Worm (Caenorhabditis elegans) whole organism, late embryonic: ENCODE data around the gene C34C12.8.

Experiments
- F13H6.1 ChIP-seq: sonication (generic microtip); optimal IDR thresholded peaks from 2 replicates; lab custom pipeline; 2016; ENCODE audit warnings: missing genetic modification characterization, missing compliant biosample characterization
- ceh-14 ChIP-seq: sonication (generic microtip); optimal IDR thresholded peaks from 2 replicates; lab custom pipeline; 2016; ENCODE audit warnings: missing genotype, missing genetic modification characterization, missing compliant biosample characterization
- ceh-18 ChIP-seq: sonication (generic microtip); optimal IDR thresholded peaks from 2 replicates; lab custom pipeline; 2016; ENCODE audit warnings: missing genetic modification characterization, missing compliant biosample characterization
- ceh-19 ChIP-seq: fragments of 200-800 bp; sonication (Bioruptor generic); optimal IDR thresholded peaks from 2 replicates; lab custom pipeline; 2018; ENCODE audit warnings: mild to moderate bottlenecking, missing genetic modification characterization, missing compliant biosample characterization
- ceh-2 ChIP-seq: sonication (generic microtip); optimal IDR thresholded peaks from 2 replicates; lab custom pipeline; 2016; ENCODE audit warnings: missing genotype, missing genetic modification characterization, missing compliant biosample characterization
- ceh-24 ChIP-seq: sonication (generic microtip); optimal IDR thresholded peaks from 2 replicates; lab custom pipeline; 2016; ENCODE audit warnings: mild to moderate bottlenecking, missing genetic modification characterization, missing compliant biosample characterization
- ceh-30 ChIP-seq: fragments of 150-350 bp; optimal IDR thresholded peaks from 2 replicates; lab custom pipeline; 2014; ENCODE audit warnings: missing biosample characterization, missing genetic modification characterization
- ceh-31 ChIP-seq: sonication (generic microtip); optimal IDR thresholded peaks from 2 replicates; lab custom pipeline; 2016; ENCODE audit warnings: missing genetic modification characterization, missing compliant biosample characterization
- ceh-48 ChIP-seq: sonication (generic microtip); optimal IDR thresholded peaks from 2 replicates; lab custom pipeline; 2016; ENCODE audit warnings: missing genetic modification characterization, inconsistent platforms, missing compliant biosample characterization
- ceh-9 ChIP-seq: sonication (generic microtip); optimal IDR thresholded peaks from 2 replicates; lab custom pipeline; 2016; ENCODE audit warnings: mild to moderate bottlenecking, missing genetic modification characterization, inconsistent platforms, missing compliant biosample characterization
- dmd-4 ChIP-seq: sonication (generic microtip); optimal IDR thresholded peaks from 2 replicates; lab custom pipeline; 2016; ENCODE audit warnings: borderline replicate concordance, missing genetic modification characterization, missing compliant biosample characterization
- dve-1 ChIP-seq: sonication (generic microtip); optimal IDR thresholded peaks from 2 replicates; lab custom pipeline; 2017; ENCODE audit warnings: antibody characterized with exemption, mild to moderate bottlenecking, missing genetic modification characterization, missing compliant biosample characterization
- elt-2 ChIP-seq: sonication (generic microtip); optimal IDR thresholded peaks from 2 replicates; lab custom pipeline; 2016; ENCODE audit warnings: missing genetic modification reagents, missing genetic modification characterization, missing compliant biosample characterization
- elt-4 ChIP-seq: sonication (generic microtip); optimal IDR thresholded peaks from 2 replicates; lab custom pipeline; 2016; ENCODE audit warnings: missing genetic modification characterization, missing compliant biosample characterization
- fkh-10 ChIP-seq: fragments of 150-350 bp; optimal IDR thresholded peaks from 2 replicates; lab custom pipeline; 2014; ENCODE audit warnings: missing biosample characterization, missing genetic modification reagents, missing genetic modification characterization
- hlh-15 ChIP-seq: sonication (generic microtip); optimal IDR thresholded peaks from 2 replicates; lab custom pipeline; 2016; ENCODE audit warnings: missing genetic modification characterization, missing compliant biosample characterization
- hlh-30 ChIP-seq: sonication (generic microtip); optimal IDR thresholded peaks from 2 replicates; lab custom pipeline; 2017; ENCODE audit warnings: antibody characterized with exemption, missing genetic modification characterization, missing compliant biosample characterization; ENCODE audit not compliant: insufficient read depth
- hlh-6 ChIP-seq: sonication (generic microtip); optimal IDR thresholded peaks from 2 replicates; lab custom pipeline; 2016; ENCODE audit warnings: missing genotype, missing genetic modification characterization, missing compliant biosample characterization
- hlh-8 ChIP-seq: sonication (generic microtip); optimal IDR thresholded peaks from 2 replicates; lab custom pipeline; 2016; ENCODE audit warnings: missing genotype, missing genetic modification characterization, missing compliant biosample characterization
- lim-6 ChIP-seq: sonication (generic microtip); optimal IDR thresholded peaks from 2 replicates; lab custom pipeline; 2016; ENCODE audit warnings: missing genetic modification characterization, missing compliant biosample characterization
- madf-2 ChIP-seq: sonication (generic microtip); optimal IDR thresholded peaks from 2 replicates; lab custom pipeline; 2017; ENCODE audit warnings: missing genetic modification characterization, missing compliant biosample characterization
- mec-3 ChIP-seq: sonication (generic microtip); optimal IDR thresholded peaks from 2 replicates; lab custom pipeline; 2016; ENCODE audit warnings: borderline replicate concordance, missing genetic modification characterization, missing compliant biosample characterization
- nfya-1 ChIP-seq: sonication (generic microtip); optimal IDR thresholded peaks from 2 replicates; lab custom pipeline; 2017; ENCODE audit warnings: missing genetic modification characterization, mild to moderate bottlenecking, missing compliant biosample characterization, antibody characterized with exemption, moderate library complexity
- npax-4 ChIP-seq: sonication (generic microtip); optimal IDR thresholded peaks from 2 replicates; lab custom pipeline; 2016; ENCODE audit warnings: missing genetic modification characterization, missing compliant biosample characterization
- odd-2 ChIP-seq: sonication (generic microtip); optimal IDR thresholded peaks from 2 replicates; lab custom pipeline; 2017; ENCODE audit warnings: antibody characterized with exemption, mild to moderate bottlenecking, missing genetic modification characterization, missing compliant biosample characterization
- pat-9 ChIP-seq: fragments of 200-800 bp; sonication (Bioruptor generic); optimal IDR thresholded peaks from 2 replicates; lab custom pipeline; 2018; ENCODE audit warnings: mild to moderate bottlenecking, missing genetic modification characterization, moderate library complexity, missing compliant biosample characterization
- pha-4 ChIP-seq: fragments of 150-350 bp; optimal IDR thresholded peaks from 2 replicates; lab custom pipeline; 2018; ENCODE audit warnings: missing biosample characterization, missing genetic modification reagents, missing genetic modification characterization
- pros-1 ChIP-seq: fragments of 150-350 bp; optimal IDR thresholded peaks from 2 replicates; lab custom pipeline; 2014; ENCODE audit warnings: missing biosample characterization, missing genetic modification reagents, missing genetic modification characterization
- sdc-2 ChIP-seq: sonication (generic microtip); optimal IDR thresholded peaks from 2 replicates; lab custom pipeline; 2016; ENCODE audit warnings: missing genotype, missing genetic modification characterization, missing compliant biosample characterization
- sox-2 ChIP-seq: fragments of 200-800 bp; sonication (Bioruptor generic); IDR thresholded peaks from 2 replicates; pipeline ENCODE4 v1.3.6; 2022; ENCODE audit warnings: missing genetic modification reagents, missing genetic modification characterization, missing compliant biosample characterization
- tbx-2 ChIP-seq: sonication (generic microtip); optimal IDR thresholded peaks from 2 replicates; lab custom pipeline; 2016; ENCODE audit warnings: missing genetic modification characterization, missing compliant biosample characterization
- ttx-3 ChIP-seq: sonication (generic microtip); optimal IDR thresholded peaks from 2 replicates; lab custom pipeline; 2016; ENCODE audit warnings: missing genetic modification reagents, missing genetic modification characterization, missing compliant biosample characterization
- unc-86 ChIP-seq: sonication (generic microtip); optimal IDR thresholded peaks from 2 replicates; lab custom pipeline; 2016; ENCODE audit warnings: missing genetic modification characterization, missing compliant biosample characterization
- ztf-16 ChIP-seq: sonication (generic microtip); optimal IDR thresholded peaks from 2 replicates; lab custom pipeline; 2017; ENCODE audit warnings: missing genetic modification characterization, missing compliant biosample characterization

C34C12.8 gene

DNA sequence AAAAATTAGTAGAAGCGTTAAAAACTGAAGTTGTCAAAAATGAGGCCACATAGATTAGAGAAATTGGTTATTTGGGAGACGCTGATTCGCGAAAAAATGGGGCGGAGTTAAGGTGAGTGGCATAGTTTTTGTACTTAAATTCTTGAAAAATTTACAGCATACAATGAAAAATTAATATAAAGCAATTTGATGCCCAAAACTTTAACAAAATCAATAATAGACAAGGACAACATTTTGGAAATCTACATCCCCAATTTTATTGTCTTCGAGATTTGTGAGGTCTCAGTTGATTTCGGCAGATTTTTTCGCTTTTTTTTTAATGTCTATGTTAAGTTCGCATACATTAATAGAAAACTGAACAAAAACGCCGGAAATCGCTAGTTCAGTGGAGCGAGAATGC, 16.0 kb downstream of the C34C12.8 start (continued):
- TF ChIP-seq sdc-2 (tag; lab: Kevin White, UChicago) = peak; percentile 71
- TF ChIP-seq ceh-18 = peak; percentile 32
- peak; percentile 88 for TF ChIP-seq elt-2 (tag; lab: Kevin White, UChicago)
- no peak for TF ChIP-seq ceh-24 (tag; lab: Kevin White, UChicago)
- TF ChIP-seq ceh-48 (tag; lab: Kevin White, UChicago) = no peak
- TF ChIP-seq ceh-31 (tag; lab: Kevin White, UChicago) = peak; percentile 99
- peak; percentile 59 for TF ChIP-seq ceh-19
- peak; percentile 79 for TF ChIP-seq F13H6.1 (tag; lab: Kevin White, UChicago)
- peak; percentile 96 for TF ChIP-seq ceh-2 (tag; lab: Kevin White, UChicago)
- no peak for TF ChIP-seq madf-2
- TF ChIP-seq ttx-3 (tag; lab: Kevin White, UChicago) = peak; percentile 72
- peak; percentile 93 for TF ChIP-seq hlh-8 (tag; lab: Kevin White, UChicago)
- peak; percentile 44 for TF ChIP-seq dmd-4 (tag; lab: Kevin White, UChicago)
- no peak for TF ChIP-seq pha-4
- no peak for TF ChIP-seq hlh-6
- TF ChIP-seq npax-4 (tag; lab: Kevin White, UChicago) = no peak
- peak; percentile 96 for TF ChIP-seq mec-3 (tag; lab: Kevin White, UChicago)
- no peak for TF ChIP-seq pat-9 (tag; lab: Kevin White, UChicago)
- no peak for TF ChIP-seq pros-1 (tag; lab: Kevin White, UChicago)
- TF ChIP-seq ztf-16 (tag; lab: Kevin White, UChicago) = peak; percentile 73
- TF ChIP-seq sox-2 = no peak
- TF ChIP-seq odd-2 (tag; lab: Kevin White, UChicago) = no peak
- no peak for TF ChIP-seq fkh-10 (GFP tag; lab: Kevin White, UChicago)

DNA sequence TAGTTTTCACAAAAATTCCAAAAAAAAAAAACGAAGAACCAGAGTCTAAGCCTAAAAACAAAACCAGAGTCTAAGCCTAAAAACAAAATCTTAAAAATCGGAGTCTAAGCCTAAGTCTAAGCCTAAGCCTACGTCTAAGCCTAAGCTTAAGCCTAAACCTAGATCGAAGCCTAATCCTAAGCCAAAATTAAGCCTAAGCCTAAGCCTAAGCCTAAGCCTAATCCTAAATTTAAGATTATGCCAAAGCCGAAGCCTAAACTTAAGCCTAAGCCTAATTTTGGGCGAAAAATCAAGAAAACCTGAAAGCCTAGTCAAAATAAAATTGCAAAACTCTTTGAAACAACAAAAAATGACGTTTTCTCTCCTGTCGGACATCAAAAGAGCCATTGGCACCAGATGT, 17.2 kb downstream of the C34C12.8 start:
- TF ChIP-seq ceh-14 (tag; lab: Kevin White, UChicago) (no peak), ceh-9 (tag; lab: Kevin White, UChicago) (no peak), dve-1 (tag; lab: Kevin White, UChicago) (peak; percentile 90)

ce11 chrIII:3478795-3479398, 18.7 kb downstream of the C34C12.8 start:
- TF ChIP-seq hlh-15 (tag; lab: Kevin White, UChicago) (no peak), nfya-1 (tag; lab: Kevin White, UChicago) (peak; percentile 86), ceh-31 (tag; lab: Kevin White, UChicago) (no peak), lim-6 (tag; lab: Kevin White, UChicago) (no peak), sox-2 (no peak)
- TF ChIP-seq, all 69 proteins: peak for 1

- no peak for TF ChIP-seq lim-6 (tag; lab: Kevin White, UChicago)
- no peak for TF ChIP-seq tbx-2
- peak; percentile 19 for TF ChIP-seq hlh-30
Measured at ce11 chrIII:3480236-3480635, 20.0 kb downstream of the C34C12.8 start.

DNA sequence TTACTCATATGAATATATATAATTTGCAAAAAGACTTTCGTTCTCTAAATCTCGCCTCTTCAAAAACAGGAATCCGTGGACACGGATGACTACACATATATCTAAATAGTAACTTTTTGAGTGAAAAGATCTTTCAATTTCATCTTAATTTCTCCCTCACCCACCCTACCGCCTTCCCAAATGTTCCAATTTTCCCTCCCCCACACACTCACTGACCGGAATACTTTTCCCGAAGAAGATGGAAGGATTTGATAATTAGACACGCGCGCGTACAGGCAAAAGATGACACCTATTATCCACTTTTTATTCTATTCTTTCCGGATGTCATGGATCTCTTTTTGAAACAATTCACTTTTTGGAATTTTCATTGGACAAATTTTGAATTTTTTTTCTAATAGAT, 20.7 kb downstream of the C34C12.8 start:
- TF ChIP-seq ceh-30 (tag; lab: Kevin White, UChicago) (no peak), unc-86 (no peak), elt-4 (tag; lab: Kevin White, UChicago) (no peak), hlh-6 (no peak)
- TF ChIP-seq, all 69 proteins: peak for 0
